Fruit fly (Drosophila melanogaster): ENCODE measurements around the gene ppk27.

Gene ppk27

DNA sequence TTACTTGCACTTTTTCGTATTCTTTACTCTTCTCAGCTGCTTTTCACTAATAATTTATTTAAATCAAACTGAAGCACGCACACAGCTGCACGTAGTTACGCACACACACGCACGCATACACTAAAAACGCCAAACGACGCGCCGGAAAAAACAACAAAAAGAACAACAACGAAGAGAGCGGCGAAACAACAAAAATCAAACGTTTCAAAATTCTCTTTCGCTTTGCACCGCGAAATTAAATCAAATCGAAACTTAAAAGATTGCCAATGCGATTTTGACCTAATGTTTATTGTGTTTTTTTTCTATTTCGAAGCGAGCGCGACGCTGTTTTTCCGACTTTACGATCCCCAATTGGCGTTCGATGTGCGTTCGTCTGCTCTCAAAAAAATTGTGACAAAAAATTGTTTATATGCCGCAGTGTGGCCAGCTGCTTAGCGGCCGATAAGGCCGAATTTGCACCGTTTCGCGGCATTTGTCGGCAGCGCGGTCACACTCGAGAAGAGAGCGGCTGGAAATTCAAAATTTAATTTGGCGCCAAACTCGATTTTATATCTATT lies 32.7 kb upstream of the ppk27 start (continued):
- TF ChIP-seq Trl (optimal IDR thresholded peaks at IDR 0.05) (peak in 1 of 2 experiments; percentile 28), Trl (GFP tag; optimal IDR thresholded peaks at IDR 0.05) (no peak), D19B (GFP tag; optimal IDR thresholded peaks at IDR 0.05) (no peak), prd (optimal IDR thresholded peaks at IDR 0.05) (no peak), prd (GFP tag; IDR thresholded peaks at IDR 0.05) (0 out of 3 replicates have a peak, but pooled peaks have one; percentile 6), knrl (GFP tag; IDR thresholded peaks at IDR 0.05; ENCODE audit: partially characterized antibody) (0 out of 3 replicates have a peak, but pooled peaks have one; percentile 49), CG2202 (tag; optimal IDR thresholded peaks at IDR 0.05) (peak; percentile 33)

DNA sequence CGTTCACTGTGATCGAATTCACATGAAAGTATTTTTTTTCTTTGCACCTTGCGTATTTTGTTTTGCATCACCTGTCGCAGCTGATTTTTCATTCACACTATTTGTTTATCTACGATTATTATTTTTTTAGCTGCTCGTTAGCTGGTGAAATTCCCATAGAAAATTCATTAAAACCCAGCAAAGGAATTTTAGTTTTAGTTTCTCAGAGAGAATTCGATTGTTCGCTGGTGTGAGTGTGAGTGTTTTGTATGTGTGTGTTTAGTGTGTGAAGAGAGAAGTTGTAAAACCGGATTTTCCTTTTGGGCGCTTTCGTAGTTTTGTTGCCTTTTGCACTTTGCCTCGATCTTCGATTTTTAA lies 32.1 kb upstream of the ppk27 start:
- peak; percentile 45 for TF ChIP-seq kni (GFP tag; optimal IDR thresholded peaks at IDR 0.05)
- TF ChIP-seq br (optimal IDR thresholded peaks at IDR 0.05) = no peak
- no peak for TF ChIP-seq CG1024 (GFP tag; IDR thresholded peaks at IDR 0.05)
- no peak for TF ChIP-seq zfh1 (GFP tag; IDR thresholded peaks at IDR 0.05)
- TF ChIP-seq CG10959 (GFP tag; IDR thresholded peaks at IDR 0.05) = no peak
- 0 out of 2 replicates have a peak, but pooled peaks have one; percentile 5 for TF ChIP-seq Awh (GFP tag; IDR thresholded peaks at IDR 0.05)
- no peak for TF ChIP-seq ab (GFP tag; optimal IDR thresholded peaks at IDR 0.05)
- 0 out of 2 replicates have a peak, but pooled peaks have one; percentile 6 for TF ChIP-seq wor (GFP tag; IDR thresholded peaks at IDR 0.05)
- TF ChIP-seq Hr51 (GFP tag; optimal IDR thresholded peaks at IDR 0.05) = no peak
- no peak for TF ChIP-seq ranshi (GFP tag; IDR thresholded peaks at IDR 0.05)
- TF ChIP-seq sd (tag; optimal IDR thresholded peaks at IDR 0.05) = peak; percentile 79
- TF ChIP-seq Mrtf (GFP tag; IDR thresholded peaks at IDR 0.05) = 0 out of 3 replicates have a peak, but pooled peaks have one; percentile 2
- TF ChIP-seq CG18262 (tag; optimal IDR thresholded peaks at IDR 0.05) = no peak
- TF ChIP-seq Trl (optimal IDR thresholded peaks at IDR 0.05) = peak; percentile 33 to 36
- no peak for TF ChIP-seq Trl (GFP tag; optimal IDR thresholded peaks at IDR 0.05)
- TF ChIP-seq psq (GFP tag; optimal IDR thresholded peaks at IDR 0.05) = no peak
- no peak for TF ChIP-seq odd (GFP tag; optimal IDR thresholded peaks at IDR 0.05)
- TF ChIP-seq nerfin-1 (tag; optimal IDR thresholded peaks at IDR 0.05) = peak; percentile 89
- TF ChIP-seq CG5953 (GFP tag; IDR thresholded peaks at IDR 0.05) = no peak

DNA sequence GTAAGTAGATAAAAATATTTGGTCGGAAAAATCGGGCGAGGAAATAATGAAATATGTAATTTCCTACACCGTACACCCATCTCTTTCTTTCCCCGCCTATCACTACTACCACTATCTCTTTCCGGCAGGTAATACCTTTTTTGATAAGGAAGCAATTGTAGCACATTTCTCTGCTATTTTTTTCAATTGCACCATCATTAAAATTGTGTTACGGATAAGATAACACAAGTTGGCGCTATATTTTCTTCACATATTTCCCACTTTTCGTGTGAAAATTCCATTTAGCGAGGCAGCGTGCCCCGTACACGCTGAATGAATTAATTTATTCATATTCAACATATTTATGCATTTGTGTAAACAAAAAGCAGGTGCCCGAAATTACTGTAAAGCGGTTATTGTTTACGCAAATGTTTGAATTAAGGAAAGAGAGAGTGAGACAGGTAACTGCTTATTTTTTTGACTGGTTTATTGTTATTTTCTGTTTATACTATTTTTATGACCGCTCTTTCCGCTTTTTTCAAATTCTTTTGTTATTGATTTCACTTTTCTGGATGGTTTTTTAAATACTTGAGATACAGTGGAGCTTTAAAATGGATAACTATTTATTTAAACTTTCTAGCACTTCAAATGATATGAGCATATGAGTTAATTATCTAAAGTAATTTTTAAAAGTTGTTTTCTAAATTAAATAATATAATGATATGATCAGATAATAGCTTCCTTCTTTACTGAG lies 31.5 kb upstream of the ppk27 start:
- TF ChIP-seq CG14441 (GFP tag; IDR thresholded peaks at IDR 0.05) (peak; percentile 48; the same call in 1 of the 2 replicates), CG1233 (GFP tag; optimal IDR thresholded peaks at IDR 0.05) (peak; percentile 34), lab (GFP tag; optimal IDR thresholded peaks at IDR 0.05) (peak; percentile 13), CG17802 (tag; optimal IDR thresholded peaks at IDR 0.05) (no peak), sens-2 (GFP tag; IDR thresholded peaks at IDR 0.05) (no peak), CoRest (tag; optimal IDR thresholded peaks at IDR 0.05) (peak; percentile 73), Ptx1 (GFP tag; IDR thresholded peaks at IDR 0.05) (peak; percentile 74), sens (GFP tag) (peak; percentile 74), Gug (GFP tag; IDR thresholded peaks at IDR 0.05) (no peak), bsh (GFP tag; optimal IDR thresholded peaks at IDR 0.05) (peak in 1 of 2 experiments; percentile 76), CG10462 (GFP tag; optimal IDR thresholded peaks at IDR 0.05) (no peak), HLH3B (GFP tag; IDR thresholded peaks at IDR 0.05) (peak; percentile 62; the same call in 1 of the 2 replicates), CG5953 (GFP tag; IDR thresholded peaks at IDR 0.05) (0 out of 2 replicates have a peak, but pooled peaks have one; percentile 5), ci (GFP tag; IDR thresholded peaks at IDR 0.05) (peak; percentile 65; the same call in 1 of the 3 replicates), CG12155 (GFP tag; optimal IDR thresholded peaks at IDR 0.05) (peak; percentile 49), Ssrp (tag; optimal IDR thresholded peaks at IDR 0.05) (peak; percentile 60), CG14014 (GFP tag; IDR thresholded peaks at IDR 0.05) (peak; percentile 53; the same call in 1 of the 2 replicates), Dbx (GFP tag; IDR thresholded peaks at IDR 0.05) (peak; percentile 42; the same call in 1 of the 3 replicates), Rfx (GFP tag; IDR thresholded peaks at IDR 0.05) (peak; percentile 58; the same call in 1 of the 2 replicates), dmrt11E (tag; optimal IDR thresholded peaks at IDR 0.05) (peak; percentile 37), bbx (GFP tag; IDR thresholded peaks at IDR 0.05; ENCODE audit: partially characterized antibody) (no peak), caup (GFP tag; optimal IDR thresholded peaks at IDR 0.05; ENCODE audit: severe bottlenecking) (no peak), ewg (GFP tag; optimal IDR thresholded peaks at IDR 0.05) (peak; percentile 26), Lpt (GFP tag; optimal IDR thresholded peaks at IDR 0.05) (no peak)
